Fruit fly (Drosophila melanogaster): ENCODE measurements around the gene jar.
A peak's percentile ranks its signal among the peaks of the same experiment; 100 is the strongest.

Gene jar

dm6 chr3R:24252494-24252893 lies 18.5 kb downstream of the jar start, which contains the start of gene beta-PheRS (continued):
- TF ChIP-seq kni (GFP tag; optimal IDR thresholded peaks at IDR 0.05) = no peak
- TF ChIP-seq tll (GFP tag; optimal IDR thresholded peaks at IDR 0.05) = peak in 1 of 2 experiments; percentile 29
- no peak for TF ChIP-seq Dfd (GFP tag; optimal IDR thresholded peaks at IDR 0.05)
- no peak for TF ChIP-seq CG5245 (GFP tag; optimal IDR thresholded peaks at IDR 0.05)
- no peak for TF ChIP-seq vfl (GFP tag; optimal IDR thresholded peaks at IDR 0.05)
- TF ChIP-seq CG6765 (GFP tag; optimal IDR thresholded peaks at IDR 0.05) = no peak
- peak; percentile 74 for TF ChIP-seq Antp (GFP tag; optimal IDR thresholded peaks at IDR 0.05)
- peak; percentile 67 for TF ChIP-seq Elba2 (GFP tag; optimal IDR thresholded peaks at IDR 0.05)
- peak; percentile 72 for TF ChIP-seq Sin3A (optimal IDR thresholded peaks at IDR 0.05)
- TF ChIP-seq Spps (tag; optimal IDR thresholded peaks at IDR 0.05) = no peak
- TF ChIP-seq Dek (tag; optimal IDR thresholded peaks at IDR 0.05) = no peak
- TF ChIP-seq Bdp1 (GFP tag; optimal IDR thresholded peaks at IDR 0.05) = peak; percentile 29
- TF ChIP-seq chif (GFP tag; optimal IDR thresholded peaks at IDR 0.05) = peak; percentile 27 to 41
- TF ChIP-seq dysf (GFP tag; IDR thresholded peaks at IDR 0.05) = 0 out of 3 replicates have a peak, but pooled peaks have one; percentile 46
- peak; percentile 99 for TF ChIP-seq CG7357 (GFP tag; IDR thresholded peaks at IDR 0.05)
- no peak for TF ChIP-seq croc (GFP tag; conservative IDR thresholded peaks at IDR 0.05)
- peak; percentile 35 for TF ChIP-seq Camta (GFP tag; optimal IDR thresholded peaks at IDR 0.05)
- no peak for TF ChIP-seq Lim3 (GFP tag; IDR thresholded peaks at IDR 0.05)
- no peak for TF ChIP-seq D (optimal IDR thresholded peaks at IDR 0.05)
- no peak for TF ChIP-seq D (GFP tag; optimal IDR thresholded peaks at IDR 0.05)
- TF ChIP-seq tgo (GFP tag; IDR thresholded peaks at IDR 0.05) = no peak; the same call in 2 of the 3 replicates
- peak; percentile 23 for TF ChIP-seq wek (GFP tag; optimal IDR thresholded peaks at IDR 0.05)
- TF ChIP-seq CG17186 (GFP tag; optimal IDR thresholded peaks at IDR 0.05) = peak; percentile 53
- no peak for TF ChIP-seq bsh (GFP tag; optimal IDR thresholded peaks at IDR 0.05)
- TF ChIP-seq CG6791 (GFP tag; IDR thresholded peaks at IDR 0.05; ENCODE audit: partially characterized antibody) = peak; percentile 96
- TF ChIP-seq CrebB (tag; optimal IDR thresholded peaks at IDR 0.05) = peak; percentile 53
- TF ChIP-seq CG3838 (GFP tag; optimal IDR thresholded peaks at IDR 0.05) = no peak
- TF ChIP-seq CG10543 (GFP tag; optimal IDR thresholded peaks at IDR 0.05) = no peak
- TF ChIP-seq ro (GFP tag; IDR thresholded peaks at IDR 0.05) = no peak
- TF ChIP-seq phol (tag; optimal IDR thresholded peaks at IDR 0.05) = peak; percentile 68
- peak; percentile 23 for TF ChIP-seq Ssrp (tag; optimal IDR thresholded peaks at IDR 0.05)
- no peak for TF ChIP-seq br (optimal IDR thresholded peaks at IDR 0.05)
- peak; percentile 88 for TF ChIP-seq Dbx (GFP tag; IDR thresholded peaks at IDR 0.05)
- peak; percentile 78 for TF ChIP-seq nmo (GFP tag; optimal IDR thresholded peaks at IDR 0.05)
- TF ChIP-seq bowl (GFP tag; IDR thresholded peaks at IDR 0.05) = peak; percentile 40; the same call in 1 of the 2 replicates
- no peak for TF ChIP-seq Atf6 (GFP tag; IDR thresholded peaks at IDR 0.05)
- TF ChIP-seq sr (GFP tag; IDR thresholded peaks at IDR 0.05) = no peak
- no peak for TF ChIP-seq trh (GFP tag; optimal IDR thresholded peaks at IDR 0.05)
- no peak for TF ChIP-seq CG18011 (GFP tag; optimal IDR thresholded peaks at IDR 0.05)
- TF ChIP-seq CG11723 (GFP tag; optimal IDR thresholded peaks at IDR 0.05) = no peak
- peak; percentile 99 for TF ChIP-seq pzg (GFP tag; optimal IDR thresholded peaks at IDR 0.05)
- no peak for TF ChIP-seq CG7556 (GFP tag; optimal IDR thresholded peaks at IDR 0.05)
- TF ChIP-seq ssp (GFP tag; IDR thresholded peaks at IDR 0.05) = peak; percentile 98
- no peak for TF ChIP-seq salm (tag; optimal IDR thresholded peaks at IDR 0.05)
- TF ChIP-seq luna (GFP tag; optimal IDR thresholded peaks at IDR 0.05) = peak; percentile 30
- TF ChIP-seq lbe (GFP tag; optimal IDR thresholded peaks at IDR 0.05) = peak; percentile 4
- TF ChIP-seq lola (GFP tag; optimal IDR thresholded peaks at IDR 0.05) = peak in 1 of 3 experiments; percentile 7
- TF ChIP-seq dimm (GFP tag; IDR thresholded peaks at IDR 0.05) = no peak
- peak; percentile 96 for TF ChIP-seq Bgb (GFP tag; IDR thresholded peaks at IDR 0.05; ENCODE audit: partially characterized antibody)
- TF ChIP-seq ap (GFP tag; IDR thresholded peaks at IDR 0.05) = no peak
- TF ChIP-seq NK7.1 (GFP tag; optimal IDR thresholded peaks at IDR 0.05) = no peak
- peak; percentile 50 for TF ChIP-seq NC2β (GFP tag; optimal IDR thresholded peaks at IDR 0.05)

Measured in whole organism, embryonic.